Fruit fly (Drosophila melanogaster): Measurements from ENCODE around the gene IntS11.

dm6 chr3R:29707258-29707657 lies 37.9 kb upstream of the IntS11 start:
- no peak for TF ChIP-seq cic (GFP tag; optimal IDR thresholded peaks at IDR 0.05)
- TF ChIP-seq CG7045 (GFP tag; optimal IDR thresholded peaks at IDR 0.05), result no peak
- TF ChIP-seq CG12768 (GFP tag; optimal IDR thresholded peaks at IDR 0.05), result no peak
- TF ChIP-seq cnc (optimal IDR thresholded peaks at IDR 0.05), result no peak
- no peak for TF ChIP-seq bab1 (GFP tag; optimal IDR thresholded peaks at IDR 0.05)
- no peak for TF ChIP-seq Hr96 (GFP tag; optimal IDR thresholded peaks at IDR 0.05)
- TF ChIP-seq CG11617 (GFP tag; optimal IDR thresholded peaks at IDR 0.05), result no peak
- no peak for TF ChIP-seq ovo (GFP tag; optimal IDR thresholded peaks at IDR 0.05)
- no peak for TF ChIP-seq Crg-1 (GFP tag; optimal IDR thresholded peaks at IDR 0.05)
- no peak for TF ChIP-seq CG1620 (GFP tag; optimal IDR thresholded peaks at IDR 0.05)
- no peak for TF ChIP-seq kay (GFP tag; ENCODE audit: borderline replicate concordance)
- TF ChIP-seq CG14711 (tag; optimal IDR thresholded peaks at IDR 0.05), result no peak
- no peak for TF ChIP-seq CG5204 (GFP tag; optimal IDR thresholded peaks at IDR 0.05)
